Worm (Caenorhabditis elegans): ENCODE results near the gene gst-3.
A peak's percentile ranks its signal among the peaks of the same experiment; 100 is the strongest.

DNA sequence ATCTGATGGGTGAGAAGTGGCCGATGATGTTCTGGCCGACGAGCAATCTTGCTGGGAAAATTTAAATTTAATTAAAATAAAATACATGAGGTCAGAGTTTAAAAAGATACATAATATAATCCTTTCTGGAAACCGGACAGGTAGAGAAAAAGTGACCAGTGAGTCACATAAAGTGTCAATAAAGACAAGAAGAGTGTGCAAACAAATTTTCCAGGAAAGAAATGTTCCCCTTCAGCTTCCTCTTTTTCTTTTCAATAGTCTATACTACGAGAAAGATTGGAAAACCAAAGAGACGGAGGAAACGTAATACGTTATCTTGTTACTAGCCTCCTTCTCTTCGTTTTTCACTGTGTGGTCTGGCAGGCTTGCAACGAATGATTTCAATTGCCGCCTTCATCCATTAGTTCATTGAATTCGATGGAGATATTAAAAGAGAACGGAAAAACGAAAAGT is 10.5 kb upstream of the gst-3 start, which contains the start of gene tsp-12:
- TF ChIP-seq lsy-2 (tag; optimal IDR thresholded peaks at IDR 0.05), result peak in 1 of 2 experiments; percentile 33
- no peak for TF ChIP-seq sup-37 (GFP tag; optimal IDR thresholded peaks at IDR 0.05)
- TF ChIP-seq sptf-1 (tag; optimal IDR thresholded peaks at IDR 0.05), result no peak
- no peak for TF ChIP-seq nhr-76 (tag; optimal IDR thresholded peaks at IDR 0.05)
- no peak for TF ChIP-seq jun-1 (tag; optimal IDR thresholded peaks at IDR 0.05)
- no peak for TF ChIP-seq fos-1 (tag; optimal IDR thresholded peaks at IDR 0.05)
- TF ChIP-seq lin-13 (GFP tag; optimal IDR thresholded peaks at IDR 0.05), result no peak
- no peak for TF ChIP-seq ceh-88 (GFP tag; IDR thresholded peaks at IDR 0.05)
- TF ChIP-seq fkh-4 (tag; optimal IDR thresholded peaks at IDR 0.05; ENCODE audit: borderline replicate concordance), result no peak
- no peak for TF ChIP-seq tbx-2 (tag; optimal IDR thresholded peaks at IDR 0.05)
- no peak for TF ChIP-seq ceh-63 (GFP tag; optimal IDR thresholded peaks at IDR 0.05)
